Worm (Caenorhabditis elegans): ENCODE measurements around the gene Y116F11B.9.

Y116F11B.9 gene

DNA sequence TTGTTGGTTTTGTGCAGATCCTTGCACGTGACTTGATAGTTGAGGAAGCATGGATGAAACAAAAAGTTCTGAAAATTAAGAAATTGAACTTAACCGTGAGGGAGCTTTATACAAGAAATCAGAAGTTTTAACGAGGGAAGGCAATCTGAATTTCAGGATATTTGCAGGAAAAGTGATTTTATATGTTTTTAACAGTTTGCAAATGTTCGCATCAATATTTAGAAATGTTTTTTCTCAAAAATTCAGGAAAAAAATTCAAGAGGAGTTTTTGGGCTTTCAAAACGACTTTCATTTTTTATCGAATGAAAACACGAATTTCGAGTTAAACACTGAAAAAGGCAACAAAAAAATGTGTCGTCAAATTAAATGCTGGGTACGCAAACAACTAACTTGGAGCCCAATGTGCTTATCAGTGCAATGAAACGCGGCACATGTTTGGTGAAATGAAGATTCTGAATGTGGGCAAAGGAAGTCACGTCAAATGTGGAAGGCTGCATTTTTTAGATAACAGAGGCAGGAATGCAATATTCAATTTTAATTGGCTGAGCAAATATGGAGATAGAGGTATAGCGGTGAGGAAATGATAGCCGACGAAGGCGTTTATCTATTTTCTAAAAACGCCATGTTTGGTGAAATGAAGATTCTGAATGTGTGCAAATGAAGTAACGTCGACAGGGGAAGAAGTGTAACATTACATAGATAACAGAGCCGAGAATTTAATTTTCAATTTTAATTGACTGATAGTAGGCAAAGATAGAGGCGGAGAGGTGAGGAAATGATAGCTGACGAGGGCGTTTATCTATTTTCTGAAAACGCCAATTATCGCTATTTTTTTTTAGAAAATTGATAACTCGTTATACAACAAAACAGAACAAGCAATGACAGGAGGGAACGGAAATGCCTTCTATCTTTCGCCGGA is 21.6 kb downstream of the Y116F11B.9 start, which contains the start of gene Y116F11B.6:
Y116F11B.6 (minus strand) TSS at position 51 of the 919 bp plus-strand sequence.
- TF ChIP-seq lin-15B (tag; optimal IDR thresholded peaks at IDR 0.05) (no peak), elt-2 (tag; optimal IDR thresholded peaks at IDR 0.05) (peak; percentile 88), hlh-17 (GFP tag; optimal IDR thresholded peaks at IDR 0.05; ENCODE audit: borderline replicate concordance) (no peak), efl-1 (optimal IDR thresholded peaks at IDR 0.05) (no peak), efl-1 (GFP tag; optimal IDR thresholded peaks at IDR 0.05 in 1 of 2) (peak in 1 of 2 experiments; percentile 46)

- no peak for TF ChIP-seq nhr-77 (tag; optimal IDR thresholded peaks at IDR 0.05)
- no peak for TF ChIP-seq isw-1 (GFP tag; IDR thresholded peaks at IDR 0.05)
- no peak for TF ChIP-seq elt-3 (tag; optimal IDR thresholded peaks at IDR 0.05)
- no peak for TF ChIP-seq lir-3 (tag; optimal IDR thresholded peaks at IDR 0.05; ENCODE audit: poor library complexity)
- TF ChIP-seq C16A3.4 (tag; optimal IDR thresholded peaks at IDR 0.05), result no peak
- no peak for TF ChIP-seq pqm-1 (tag; optimal IDR thresholded peaks at IDR 0.05)
- no peak for TF ChIP-seq alr-1 (tag; optimal IDR thresholded peaks at IDR 0.05; ENCODE audit: borderline replicate concordance)
- no peak for TF ChIP-seq mep-1 (tag; optimal IDR thresholded peaks at IDR 0.05)
- TF ChIP-seq swsn-7 (tag; optimal IDR thresholded peaks at IDR 0.05), result no peak
- TF ChIP-seq vab-15 (tag; optimal IDR thresholded peaks at IDR 0.05), result no peak
Measured at ce11 chrV:19836142-19836541, 31.6 kb downstream of the Y116F11B.9 start, which contains the start of gene srw-38. srw-38 (plus strand) TSS chrV:19836442.

DNA sequence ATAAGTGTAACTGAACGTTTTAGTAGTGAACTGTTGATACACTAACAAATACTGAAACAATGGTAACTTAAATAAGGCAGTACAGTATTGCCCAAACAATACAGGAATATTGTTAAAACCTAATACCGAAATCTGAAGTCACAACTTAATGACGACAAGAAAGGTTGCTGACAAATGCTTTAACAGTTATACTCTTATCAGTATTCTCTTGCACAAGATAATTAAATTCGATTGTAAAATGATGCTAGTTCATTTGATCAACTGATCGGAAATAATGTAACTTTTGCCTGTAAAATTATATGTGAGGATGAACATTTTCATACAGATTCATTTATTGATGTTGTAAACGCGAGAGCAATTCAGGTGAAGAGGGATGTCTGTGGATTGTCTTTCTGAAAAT is 36.2 kb downstream of the Y116F11B.9 start:
- no peak for TF ChIP-seq C34B4.2 (tag; optimal IDR thresholded peaks at IDR 0.05)
- TF ChIP-seq elt-2 (tag; optimal IDR thresholded peaks at IDR 0.05), result peak; percentile 25
- no peak for TF ChIP-seq fkh-4 (tag; optimal IDR thresholded peaks at IDR 0.05; ENCODE audit: borderline replicate concordance)

DNA sequence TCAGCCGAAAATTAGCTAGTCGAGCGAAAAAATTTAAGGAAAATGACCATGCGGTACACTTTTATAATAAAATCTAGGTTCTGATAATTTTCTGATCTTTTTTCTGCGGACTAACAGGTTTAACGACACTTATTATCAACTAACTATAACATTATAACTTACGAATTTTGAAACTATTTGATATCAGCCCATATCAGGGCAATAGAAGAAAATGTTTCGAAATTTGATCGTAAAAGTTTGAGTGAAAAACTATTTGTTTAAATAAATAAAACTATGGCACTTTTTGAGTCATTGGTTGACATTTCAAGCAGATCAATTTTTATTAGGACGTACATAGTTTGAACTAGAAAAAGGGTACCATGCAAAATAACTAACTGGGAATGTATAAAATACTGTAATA is 37.0 kb downstream of the Y116F11B.9 start, which contains the start of gene pcp-4:
pcp-4 (minus strand) TSS at position 197 of the 400 bp plus-strand sequence.
- no peak for TF ChIP-seq mab-9 (GFP tag; IDR thresholded peaks at IDR 0.05)
- no peak for TF ChIP-seq nhr-71 (tag; optimal IDR thresholded peaks at IDR 0.05)
- no peak for TF ChIP-seq ces-1 (GFP tag; optimal IDR thresholded peaks at IDR 0.05)
- no peak for TF ChIP-seq elt-2 (tag; optimal IDR thresholded peaks at IDR 0.05)
- TF ChIP-seq pax-3 (tag; optimal IDR thresholded peaks at IDR 0.05), result no peak

ce11 chrV:19829225-19829624 is 38.6 kb downstream of the Y116F11B.9 start:
- TF ChIP-seq Y116A8C.19 (tag; optimal IDR thresholded peaks at IDR 0.05; ENCODE audit: borderline replicate concordance), result no peak
- no peak for TF ChIP-seq ceh-82 (tag; optimal IDR thresholded peaks at IDR 0.05)
- TF ChIP-seq unc-86 (tag; optimal IDR thresholded peaks at IDR 0.05), result no peak
- TF ChIP-seq zip-4 (GFP tag; optimal IDR thresholded peaks at IDR 0.05), result no peak
- TF ChIP-seq nhr-76 (tag; optimal IDR thresholded peaks at IDR 0.05), result no peak
- TF ChIP-seq egl-13 (tag; optimal IDR thresholded peaks at IDR 0.05), result no peak
- no peak for TF ChIP-seq aha-1 (tag; optimal IDR thresholded peaks at IDR 0.05)
- TF ChIP-seq aly-2 (tag; optimal IDR thresholded peaks at IDR 0.05), result no peak
- TF ChIP-seq mab-9 (GFP tag; IDR thresholded peaks at IDR 0.05), result no peak

DNA sequence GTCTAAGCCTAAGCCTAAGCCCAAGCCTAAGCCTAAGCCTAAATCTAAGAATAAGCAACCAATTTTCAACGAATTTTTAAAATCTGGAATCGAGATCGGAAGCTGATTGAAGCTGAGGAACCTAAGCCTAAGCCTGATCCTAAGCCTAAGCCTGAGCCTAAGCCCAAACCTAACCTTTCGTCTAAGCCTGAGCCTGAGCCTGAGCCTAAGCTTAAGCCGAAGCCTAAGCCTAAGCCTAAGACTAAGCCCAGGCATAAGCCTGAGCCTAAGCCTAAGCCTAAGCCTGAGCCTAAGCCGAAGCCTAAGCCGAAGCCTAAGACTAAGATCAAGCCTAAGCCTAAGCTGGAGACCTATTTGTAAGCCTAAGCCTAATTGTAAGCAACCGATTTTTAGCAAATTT is 40.3 kb downstream of the Y116F11B.9 start:
- TF ChIP-seq vab-15 (tag; optimal IDR thresholded peaks at IDR 0.05) (no peak), sup-37 (GFP tag; optimal IDR thresholded peaks at IDR 0.05) (no peak), nhr-28 (tag; optimal IDR thresholded peaks at IDR 0.05) (no peak), efl-3 (GFP tag; optimal IDR thresholded peaks at IDR 0.05) (no peak), isw-1 (GFP tag; IDR thresholded peaks at IDR 0.05) (no peak)

Measured in whole organism, L1 larva.